Worm (Caenorhabditis elegans): ENCODE results near the gene DH11.2.
A peak's percentile ranks its signal among the peaks of the same experiment; 100 is the strongest.

The DH11.2 gene

ce11 chrII:8028246-8028694, 15.7 kb downstream of the DH11.2 start (continued):
- TF ChIP-seq eyg-1 (tag; optimal IDR thresholded peaks at IDR 0.05) (peak; percentile 39), ceh-31 (tag; optimal IDR thresholded peaks at IDR 0.05) (peak; percentile 79), C08G9.2 (tag; optimal IDR thresholded peaks at IDR 0.05) (peak; percentile 60), dmd-4 (tag; optimal IDR thresholded peaks at IDR 0.05; ENCODE audit: borderline replicate concordance) (no peak), Y22D7AL.16 (tag; optimal IDR thresholded peaks at IDR 0.05) (peak; percentile 34), K02D7.2 (tag; optimal IDR thresholded peaks at IDR 0.05) (no peak), F13H6.1 (tag; optimal IDR thresholded peaks at IDR 0.05) (peak; percentile 83), dve-1 (tag; optimal IDR thresholded peaks at IDR 0.05) (peak; percentile 81), npax-4 (tag; optimal IDR thresholded peaks at IDR 0.05) (peak; percentile 14), ceh-48 (tag; optimal IDR thresholded peaks at IDR 0.05) (peak; percentile 61), ceh-6 (GFP tag; optimal IDR thresholded peaks at IDR 0.05) (peak; percentile 51), T23F11.4 (GFP tag; optimal IDR thresholded peaks at IDR 0.05) (peak; percentile 71), tbx-2 (tag; optimal IDR thresholded peaks at IDR 0.05) (peak; percentile 93), pqm-1 (tag; optimal IDR thresholded peaks at IDR 0.05) (peak; percentile 36), nfya-1 (tag; optimal IDR thresholded peaks at IDR 0.05) (peak; percentile 90), hlh-30 (tag; optimal IDR thresholded peaks at IDR 0.05; ENCODE audit: insufficient read depth) (peak; percentile 33), ceh-2 (tag; optimal IDR thresholded peaks at IDR 0.05) (peak; percentile 44), pha-4 (tag; optimal IDR thresholded peaks at IDR 0.05) (no peak), pha-2 (tag; optimal IDR thresholded peaks at IDR 0.05) (no peak), unc-86 (tag; optimal IDR thresholded peaks at IDR 0.05) (peak; percentile 29), unc-55 (GFP tag; optimal IDR thresholded peaks at IDR 0.05) (peak; percentile 63), syd-9 (tag; optimal IDR thresholded peaks at IDR 0.05) (peak; percentile 67), ceh-18 (tag; optimal IDR thresholded peaks at IDR 0.05) (peak; percentile 90), ceh-34 (tag; optimal IDR thresholded peaks at IDR 0.05) (peak; percentile 94), ceh-19 (GFP tag; optimal IDR thresholded peaks at IDR 0.05) (peak; percentile 82), pag-3 (tag; optimal IDR thresholded peaks at IDR 0.05; ENCODE audit: borderline replicate concordance) (peak; percentile 32)

ce11 chrII:8028730-8029129, 16.1 kb downstream of the DH11.2 start:
- TF ChIP-seq Y22D7AL.16 (tag; optimal IDR thresholded peaks at IDR 0.05) (no peak), dmd-4 (tag; optimal IDR thresholded peaks at IDR 0.05; ENCODE audit: borderline replicate concordance) (no peak), pros-1 (tag; optimal IDR thresholded peaks at IDR 0.05) (no peak), ceh-30 (tag; optimal IDR thresholded peaks at IDR 0.05) (no peak), F13H6.1 (tag; optimal IDR thresholded peaks at IDR 0.05) (no peak), fax-1 (tag; optimal IDR thresholded peaks at IDR 0.05) (no peak), nfya-1 (tag; optimal IDR thresholded peaks at IDR 0.05) (no peak)

ce11 chrII:8032657-8033056, 20.0 kb downstream of the DH11.2 start, which contains the start of gene nrf-6:
nrf-6 (minus strand) TSS chrII:8032708.
- TF ChIP-seq ceh-2 (tag; optimal IDR thresholded peaks at IDR 0.05) (no peak), elt-2 (tag; optimal IDR thresholded peaks at IDR 0.05) (peak; percentile 80)

- TF ChIP-seq Y22D7AL.16 (tag; optimal IDR thresholded peaks at IDR 0.05) (no peak), ahr-1 (tag; optimal IDR thresholded peaks at IDR 0.05) (no peak), tbx-7 (tag; optimal IDR thresholded peaks at IDR 0.05) (no peak), tbx-2 (tag; optimal IDR thresholded peaks at IDR 0.05) (no peak), syd-9 (tag; optimal IDR thresholded peaks at IDR 0.05) (no peak), sox-2 (GFP tag; IDR thresholded peaks at IDR 0.05) (no peak), elt-4 (tag; optimal IDR thresholded peaks at IDR 0.05) (no peak), hlh-8 (tag; optimal IDR thresholded peaks at IDR 0.05) (no peak), ceh-18 (tag; optimal IDR thresholded peaks at IDR 0.05) (no peak), C08G9.2 (tag; optimal IDR thresholded peaks at IDR 0.05) (no peak), gmeb-2 (tag; optimal IDR thresholded peaks at IDR 0.05) (no peak), unc-3 (GFP tag; conservative IDR thresholded peaks at IDR 0.05) (no peak), unc-3 (tag; optimal IDR thresholded peaks at IDR 0.05) (no peak), fkh-6 (tag; optimal IDR thresholded peaks at IDR 0.05) (no peak), ttx-3 (tag; optimal IDR thresholded peaks at IDR 0.05) (no peak), hlh-6 (tag; optimal IDR thresholded peaks at IDR 0.05) (no peak), ceh-9 (tag; optimal IDR thresholded peaks at IDR 0.05) (no peak), hlh-13 (GFP tag; optimal IDR thresholded peaks at IDR 0.05) (no peak)
These were observed 21.4 kb downstream of the DH11.2 start for ce11 chrII:8034008-8034407.

Measured in whole organism, late embryonic.